Worm (Caenorhabditis elegans): ENCODE measurements around the gene C24D10.5.
"Not testable (repeated sequence)": the region's sequence is repeated elsewhere in the genome, so short reads cannot be mapped to it uniquely, and the experiment has no call there.

The C24D10.5 gene

DNA sequence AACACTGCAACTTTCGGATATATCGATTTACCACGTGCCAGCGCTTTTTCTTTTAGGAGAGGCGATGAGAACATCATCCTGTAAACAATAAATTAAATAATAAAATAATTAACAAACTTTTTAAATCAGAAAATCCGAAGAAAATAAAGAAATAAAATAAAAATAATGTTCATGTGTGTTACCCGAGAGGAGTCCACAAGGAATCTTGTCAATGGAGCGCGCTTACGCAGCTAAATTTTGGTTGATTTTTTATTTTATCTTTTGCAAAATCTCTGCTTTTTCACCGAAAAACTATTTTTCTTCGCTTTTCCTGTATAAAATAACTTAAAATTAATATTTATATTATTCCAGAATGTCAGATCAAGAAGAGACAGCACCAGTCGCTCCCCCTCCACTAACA, 10.3 kb downstream of the C24D10.5 start, which contains the start of the genes C24D10.6 and C24D10.4:
C24D10.6 (minus strand) TSS at position 78 of the 400 bp plus-strand sequence.
C24D10.4 (plus strand) TSS at position 352 of the 400 bp plus-strand sequence.
- TF ChIP-seq snpc-4 (GFP tag; optimal IDR thresholded peaks at IDR 0.05), result peak; percentile 40
- TF ChIP-seq snpc-4 (tag; optimal IDR thresholded peaks at IDR 0.05), result peak in 3 of 4 experiments; percentile 21 to 84 (median 70)
- TF ChIP-seq F57A8.1 (GFP tag; optimal IDR thresholded peaks at IDR 0.05), result no peak
- TF ChIP-seq mcd-1 (GFP tag; IDR thresholded peaks at IDR 0.05), result peak; percentile 87

ce11 chrIV:5162941-5163340, 13.0 kb downstream of the C24D10.5 start, which contains the start of the genes nspd-3 and C24D10.2:
Gene nspd-3, minus strand, starts transcription at chrIV:5163041.
Gene C24D10.2, plus strand, starts transcription at chrIV:5163339.
- TF ChIP-seq madf-8 (GFP tag; conservative IDR thresholded peaks at IDR 0.05); attf-3 (GFP tag; conservative IDR thresholded peaks at IDR 0.05); B0261.1 (tag; optimal IDR thresholded peaks at IDR 0.05): not testable (repeated sequence)

ce11 chrIV:5165626-5166025, 15.7 kb downstream of the C24D10.5 start, which contains the start of gene nspd-6:
Gene nspd-6, minus strand, starts transcription at chrIV:5165726.
- TF ChIP-seq sptf-2 (GFP tag; optimal IDR thresholded peaks at IDR 0.05); F57A8.1 (GFP tag; optimal IDR thresholded peaks at IDR 0.05); B0035.1 (tag; optimal IDR thresholded peaks at IDR 0.05): not testable (repeated sequence)

- TF ChIP-seq B0019.2 (GFP tag; conservative IDR thresholded peaks at IDR 0.05) (no peak), die-1 (tag; optimal IDR thresholded peaks at IDR 0.05) (no peak), ceh-40 (GFP tag; IDR thresholded peaks at IDR 0.05) (no peak), nhr-179 (tag; optimal IDR thresholded peaks at IDR 0.05) (no peak), bed-1 (GFP tag; IDR thresholded peaks at IDR 0.05) (no peak), mel-28 (tag; optimal IDR thresholded peaks at IDR 0.05; ENCODE audit: borderline replicate concordance) (no peak), ceh-58 (GFP tag; IDR thresholded peaks at IDR 0.05) (no peak), snpc-4 (GFP tag; optimal IDR thresholded peaks at IDR 0.05) (no peak), snpc-4 (tag; optimal IDR thresholded peaks at IDR 0.05) (no peak), K11D2.4 (GFP tag; IDR thresholded peaks at IDR 0.05) (no peak), F22D6.2 (tag; optimal IDR thresholded peaks at IDR 0.05) (no peak), ceh-27 (GFP tag; optimal IDR thresholded peaks at IDR 0.05) (no peak), zfh-2 (GFP tag; conservative IDR thresholded peaks at IDR 0.05) (no peak), madf-10 (tag; optimal IDR thresholded peaks at IDR 0.05) (no peak), chd-7 (tag; optimal IDR thresholded peaks at IDR 0.05) (no peak), nfyb-1 (GFP tag; IDR thresholded peaks at IDR 0.05) (no peak), F23B12.7 (tag; optimal IDR thresholded peaks at IDR 0.05; ENCODE audit: insufficient read depth) (no peak), nfya-2 (GFP tag; IDR thresholded peaks at IDR 0.05) (no peak), ceh-100 (GFP tag; IDR thresholded peaks at IDR 0.05) (no peak), lir-1 (GFP tag; conservative IDR thresholded peaks at IDR 0.05) (no peak)
Observed at ce11 chrIV:5166030-5166429, 16.1 kb downstream of the C24D10.5 start, which contains the start of gene ptp-5.1. Gene ptp-5.1, plus strand, starts transcription at chrIV:5166330.

- TF ChIP-seq hmg-1.2 (GFP tag; IDR thresholded peaks at IDR 0.05), result peak; percentile 38; the same call in 1 of the 2 replicates
- no peak for TF ChIP-seq madf-6 (GFP tag; IDR thresholded peaks at IDR 0.05)
- TF ChIP-seq C17E4.6 (GFP tag; IDR thresholded peaks at IDR 0.05), result no peak
- no peak for TF ChIP-seq T07F8.4 (tag; optimal IDR thresholded peaks at IDR 0.05)
- TF ChIP-seq aptf-2 (GFP tag; conservative IDR thresholded peaks at IDR 0.05), result peak; percentile 50; the same call in 1 of the 2 replicates
Observed at ce11 chrIV:5169335-5169734, 19.4 kb downstream of the C24D10.5 start.
